Fruit fly (Drosophila melanogaster): Measurements from ENCODE around the gene Sf3b3.
A peak's percentile ranks its signal among the peaks of the same experiment; 100 is the strongest.

Sf3b3 gene

DNA sequence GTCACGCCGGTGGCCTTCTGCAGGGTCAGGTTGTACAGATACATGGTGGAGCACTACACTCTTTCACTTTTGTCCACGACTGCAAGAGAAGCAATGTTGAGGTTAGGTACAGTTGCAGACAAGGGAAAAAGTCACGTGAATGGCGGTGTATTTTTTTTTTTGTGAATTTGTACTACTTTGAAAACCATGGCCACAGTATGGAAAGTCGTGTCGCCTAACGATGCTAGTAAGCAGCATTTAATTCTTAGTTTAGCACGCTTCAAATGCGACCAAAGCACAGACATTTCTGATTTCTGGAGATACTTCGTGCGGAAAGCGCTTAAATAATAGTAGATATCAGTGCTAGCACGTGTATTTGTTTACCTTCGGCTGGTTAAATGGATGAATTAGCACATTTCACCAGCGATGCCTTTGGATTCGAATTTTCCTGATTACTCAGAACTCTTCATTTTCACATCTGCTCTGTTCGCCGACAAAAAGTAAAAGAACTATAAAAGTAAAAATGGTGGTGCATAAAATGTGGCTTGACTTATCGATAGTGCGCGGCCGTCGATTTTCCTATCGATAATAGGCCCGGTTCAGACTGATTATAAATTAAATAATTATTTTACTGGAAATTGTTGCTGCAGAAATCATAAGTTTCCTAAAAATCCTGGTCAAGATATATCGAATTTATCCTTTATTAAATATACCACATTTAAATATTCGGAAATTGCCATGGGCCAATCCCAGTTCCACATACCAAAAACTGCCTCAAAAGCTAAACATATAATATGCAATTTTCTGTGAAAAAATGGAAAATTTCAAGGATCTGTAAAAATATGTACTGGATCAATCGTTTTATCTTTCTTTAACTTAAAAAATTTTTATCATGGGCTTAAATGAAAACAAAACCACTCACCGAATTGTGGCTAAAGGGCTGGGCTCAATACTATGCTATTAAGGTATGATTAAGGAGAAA, at the start of gene Sf3b3:
Gene Sf3b3, minus strand, starts transcription at position 489 of the 961 bp plus-strand sequence.
- TF ChIP-seq Ets98B (GFP tag; IDR thresholded peaks at IDR 0.05), result peak; percentile 8; the same call in 1 of the 2 replicates
- TF ChIP-seq CG13204 (GFP tag; optimal IDR thresholded peaks at IDR 0.05), result no peak
- TF ChIP-seq CG32121 (GFP tag; IDR thresholded peaks at IDR 0.05), result 0 out of 2 replicates have a peak, but pooled peaks have one; percentile 16
- TF ChIP-seq CG14655 (GFP tag; optimal IDR thresholded peaks at IDR 0.05), result no peak
- TF ChIP-seq CG15710 (tag; optimal IDR thresholded peaks at IDR 0.05), result peak; percentile 12
- peak; percentile 6 for TF ChIP-seq CG17806 (tag; optimal IDR thresholded peaks at IDR 0.05)
- no peak for TF ChIP-seq D1 (tag; optimal IDR thresholded peaks at IDR 0.05)
- TF ChIP-seq gl (tag; optimal IDR thresholded peaks at IDR 0.05), result peak; percentile 10
- no peak for TF ChIP-seq EcR (GFP tag; optimal IDR thresholded peaks at IDR 0.05)
- TF ChIP-seq fd96Ca (GFP tag; IDR thresholded peaks at IDR 0.05), result peak; percentile 17; the same call in 1 of the 3 replicates
- TF ChIP-seq CG4496 (GFP tag; IDR thresholded peaks at IDR 0.05), result peak; percentile 33; the same call in 1 of the 3 replicates
- TF ChIP-seq CG8159 (tag; optimal IDR thresholded peaks at IDR 0.05), result no peak
- no peak for TF ChIP-seq Snoo (tag; optimal IDR thresholded peaks at IDR 0.05)
- TF ChIP-seq CG9948 (tag; optimal IDR thresholded peaks at IDR 0.05), result peak; percentile 6
- TF ChIP-seq CG12605 (GFP tag; IDR thresholded peaks at IDR 0.05), result peak; percentile 24; the same call in 1 of the 2 replicates

DNA sequence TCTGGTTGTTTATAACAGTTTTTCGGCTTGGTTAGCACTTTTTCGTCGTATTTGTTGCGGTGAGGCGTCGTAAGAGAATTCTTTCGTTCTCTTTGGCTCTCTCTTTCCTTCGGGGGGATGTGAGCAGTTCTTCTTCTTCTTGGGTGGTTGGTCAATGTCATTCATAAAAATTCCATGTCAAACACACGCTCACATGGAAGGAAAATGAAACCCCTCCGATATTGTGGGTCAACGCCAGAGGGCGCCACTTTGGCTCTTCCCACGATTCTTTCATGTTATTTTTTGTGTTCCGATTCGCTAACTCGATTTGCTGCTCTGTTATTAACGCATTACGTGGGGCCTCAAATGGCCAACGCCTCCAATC, 49.7 kb upstream of the Sf3b3 start:
- TF ChIP-seq CG10348 (GFP tag; IDR thresholded peaks at IDR 0.05) (no peak), CG4496 (GFP tag; IDR thresholded peaks at IDR 0.05) (no peak), Ets98B (GFP tag; IDR thresholded peaks at IDR 0.05) (no peak), Snoo (tag; optimal IDR thresholded peaks at IDR 0.05) (no peak), CG15710 (tag; optimal IDR thresholded peaks at IDR 0.05) (no peak), CG32121 (GFP tag; IDR thresholded peaks at IDR 0.05) (no peak), gl (tag; optimal IDR thresholded peaks at IDR 0.05) (no peak), Pif1A (GFP tag; optimal IDR thresholded peaks at IDR 0.05) (no peak), CG12605 (GFP tag; IDR thresholded peaks at IDR 0.05) (no peak)

DNA sequence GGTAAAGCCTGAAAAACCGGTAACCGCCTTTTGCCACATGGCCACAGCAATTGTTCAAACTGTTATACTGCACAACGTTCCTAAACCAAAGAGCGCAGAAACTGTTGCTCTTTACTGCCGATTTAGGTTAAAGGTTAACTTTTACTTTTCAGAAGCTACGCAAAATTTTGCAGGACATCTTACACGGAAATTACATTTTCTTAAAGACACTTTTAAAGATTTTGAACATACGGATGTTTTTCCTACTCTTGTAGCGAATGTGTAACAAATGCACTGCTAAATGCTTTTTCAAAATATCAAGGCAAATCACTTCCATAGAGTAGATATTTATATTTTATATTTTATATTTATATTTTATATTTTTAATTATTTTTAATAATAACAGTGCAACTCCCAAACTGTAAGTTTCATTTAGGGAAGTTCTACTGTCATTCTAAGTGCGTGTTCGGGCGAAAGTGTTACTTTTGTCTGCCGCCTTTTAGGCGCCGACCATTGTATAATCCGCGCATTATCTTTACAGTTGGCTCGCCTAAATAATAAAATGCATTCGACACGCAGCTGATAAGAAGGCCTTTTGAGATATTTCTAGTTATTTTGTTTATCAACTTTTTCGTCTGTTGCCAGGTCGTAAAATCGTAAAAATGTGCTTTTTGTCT, 49.2 kb upstream of the Sf3b3 start:
- TF ChIP-seq CG15710 (tag; optimal IDR thresholded peaks at IDR 0.05) (no peak), CG17806 (tag; optimal IDR thresholded peaks at IDR 0.05) (no peak), CG8159 (tag; optimal IDR thresholded peaks at IDR 0.05) (no peak)

DNA sequence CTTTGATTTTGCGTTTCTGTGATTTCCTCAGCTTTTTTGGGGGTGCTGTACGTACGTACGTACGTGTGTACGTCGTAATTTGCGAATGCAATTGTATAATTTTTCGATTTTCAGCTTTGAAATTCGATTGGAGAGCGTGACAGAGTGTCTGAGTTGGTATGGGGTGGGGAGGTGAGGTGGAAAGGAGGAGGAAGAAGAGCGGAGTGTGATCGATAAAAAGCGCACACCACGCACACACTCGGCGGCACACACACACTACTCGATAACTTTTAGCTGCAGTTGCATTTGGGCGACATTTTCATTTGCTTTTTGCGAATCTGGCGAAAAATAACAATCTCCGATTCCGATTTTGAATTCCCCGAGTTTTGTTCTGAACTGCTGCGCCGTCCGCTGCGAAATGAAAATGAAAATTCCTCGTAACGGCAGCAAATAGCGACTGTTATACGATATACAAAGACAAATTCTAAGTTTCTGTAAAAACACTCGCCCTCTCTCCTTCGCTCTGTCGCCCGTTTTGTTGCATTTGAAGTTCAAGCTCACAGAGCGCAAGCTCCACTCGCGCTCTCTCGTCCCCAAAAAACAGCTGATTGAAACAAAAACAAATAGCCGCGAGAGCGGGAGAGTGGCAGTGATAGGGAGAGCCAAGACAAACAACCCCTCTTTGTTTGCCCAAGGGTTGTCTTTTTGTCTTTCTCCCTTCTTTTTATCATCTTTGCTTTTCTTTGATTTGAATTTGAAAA, 48.5 kb upstream of the Sf3b3 start, which contains the start of gene CG13907:
Gene CG13907, minus strand, starts transcription at position 518 of the 740 bp plus-strand sequence.
- TF ChIP-seq Pif1A (GFP tag; optimal IDR thresholded peaks at IDR 0.05) (peak; percentile 5), CG4496 (GFP tag; IDR thresholded peaks at IDR 0.05) (peak; percentile 52; the same call in 2 of the 3 replicates), CG32121 (GFP tag; IDR thresholded peaks at IDR 0.05) (peak; percentile 29; the same call in 1 of the 2 replicates), CG12605 (GFP tag; IDR thresholded peaks at IDR 0.05) (peak; percentile 47; the same call in 1 of the 2 replicates), EcR (GFP tag; optimal IDR thresholded peaks at IDR 0.05) (peak; percentile 12), fd96Ca (GFP tag; IDR thresholded peaks at IDR 0.05) (no peak)

DNA sequence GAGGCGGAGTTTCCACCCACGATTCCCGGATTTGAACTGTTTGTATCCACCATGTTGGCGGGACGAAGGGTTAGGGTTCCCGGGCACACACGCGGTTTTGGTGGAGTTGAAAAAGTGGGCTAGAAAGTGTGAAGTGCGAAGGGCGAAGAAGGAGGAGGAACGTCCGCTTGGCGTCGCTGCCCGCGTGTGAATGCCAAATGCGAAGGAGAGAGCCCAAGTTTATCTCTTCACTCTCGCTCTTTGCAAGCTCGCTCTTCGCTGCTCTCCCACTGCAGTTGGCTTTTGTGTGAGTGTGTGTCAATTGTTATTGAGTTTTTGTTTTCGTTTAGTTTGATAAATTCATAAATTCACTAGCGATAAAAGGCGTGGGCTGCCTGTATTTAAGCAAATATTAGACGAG, 47.7 kb upstream of the Sf3b3 start:
- TF ChIP-seq CG4496 (GFP tag; IDR thresholded peaks at IDR 0.05), result peak; percentile 62
- TF ChIP-seq Ets98B (GFP tag; IDR thresholded peaks at IDR 0.05), result no peak; the same call in 1 of the 2 replicates
- peak; percentile 34 for TF ChIP-seq EcR (GFP tag; optimal IDR thresholded peaks at IDR 0.05)
- no peak for TF ChIP-seq Pif1B (GFP tag; optimal IDR thresholded peaks at IDR 0.05)
- TF ChIP-seq CG9948 (tag; optimal IDR thresholded peaks at IDR 0.05), result no peak
- no peak for TF ChIP-seq gl (tag; optimal IDR thresholded peaks at IDR 0.05)
- TF ChIP-seq CG15710 (tag; optimal IDR thresholded peaks at IDR 0.05), result no peak
- TF ChIP-seq CG13204 (GFP tag; optimal IDR thresholded peaks at IDR 0.05), result peak; percentile 8
- no peak for TF ChIP-seq CG32121 (GFP tag; IDR thresholded peaks at IDR 0.05)
- TF ChIP-seq D1 (tag; optimal IDR thresholded peaks at IDR 0.05), result no peak
- no peak for TF ChIP-seq fd96Ca (GFP tag; IDR thresholded peaks at IDR 0.05)
- TF ChIP-seq CG10348 (GFP tag; IDR thresholded peaks at IDR 0.05), result no peak
- no peak for TF ChIP-seq rn (GFP tag; IDR thresholded peaks at IDR 0.05)
- TF ChIP-seq Snoo (tag; optimal IDR thresholded peaks at IDR 0.05), result no peak
- no peak for TF ChIP-seq CG17806 (tag; optimal IDR thresholded peaks at IDR 0.05)
- TF ChIP-seq CG8159 (tag; optimal IDR thresholded peaks at IDR 0.05), result no peak
- no peak for TF ChIP-seq CG14655 (GFP tag; optimal IDR thresholded peaks at IDR 0.05)
- TF ChIP-seq CG8301 (tag; optimal IDR thresholded peaks at IDR 0.05), result no peak
- TF ChIP-seq CG34367 (tag; optimal IDR thresholded peaks at IDR 0.05), result no peak
- no peak for TF ChIP-seq Pif1A (GFP tag; optimal IDR thresholded peaks at IDR 0.05)
- peak; percentile 40 for TF ChIP-seq CG12605 (GFP tag; IDR thresholded peaks at IDR 0.05)

All from whole organism, pupa.